Worm (Caenorhabditis elegans): ENCODE measurements around the gene vha-9.

ce11 chrII:10300954-10301353 lies 2.6 kb downstream of the vha-9 start, which contains the start of gene mdt-22:
- TF ChIP-seq K12H6.12 (tag; optimal IDR thresholded peaks at IDR 0.05): peak; percentile 50
- no peak for TF ChIP-seq ets-4 (GFP tag; optimal IDR thresholded peaks at IDR 0.05)
